Fruit fly (Drosophila melanogaster) whole organism, prepupa: ENCODE data around the gene sau.

Experiments used
- CG10631 ChIP-seq: fragments of 200-800 bp; sonication (Bioruptor generic); optimal IDR thresholded peaks from 2 replicates; lab custom pipeline; 2016; ENCODE audit warnings: missing biosample characterization, missing genetic modification characterization
- CG10669 ChIP-seq: fragments of 200-800 bp; sonication (Bioruptor generic); optimal IDR thresholded peaks from 3 replicates; lab custom pipeline; 2018; ENCODE audit warnings: missing biosample characterization, mild to moderate bottlenecking, missing genetic modification characterization, moderate library complexity
- CG11294 ChIP-seq: fragments of 200-800 bp; sonication (Bioruptor generic); IDR thresholded peaks from 2 replicates; pipeline ENCODE4 v1.3.6; 2022; ENCODE audit warnings: missing biosample characterization, missing genetic modification characterization
- CG11902 ChIP-seq: fragments of 200-800 bp; sonication (Bioruptor generic); optimal IDR thresholded peaks from 3 replicates; lab custom pipeline; 2016; ENCODE audit warnings: missing biosample characterization, missing genetic modification characterization
- CG15336 ChIP-seq: fragments of 200-800 bp; sonication (Bioruptor generic); IDR thresholded peaks from 2 replicates; pipeline ENCODE4 v1.3.6; 2022; ENCODE audit warnings: missing biosample characterization, missing genetic modification characterization
- CG16779 ChIP-seq: fragments of 200-800 bp; sonication (Bioruptor generic); optimal IDR thresholded peaks from 3 replicates; lab custom pipeline; 2017; ENCODE audit warnings: missing biosample characterization, mild to moderate bottlenecking, missing genetic modification characterization
- CG3032 ChIP-seq: fragments of 200-800 bp; optimal IDR thresholded peaks from 2 replicates; lab custom pipeline; 2019; ENCODE audit warnings: missing biosample characterization, mild to moderate bottlenecking, missing genetic modification characterization, moderate library complexity
- CG31627 ChIP-seq: fragments of 200-800 bp; sonication (Bioruptor generic); optimal IDR thresholded peaks from 3 replicates; lab custom pipeline; 2016; ENCODE audit warnings: missing biosample characterization, missing genetic modification characterization
- CG32006 ChIP-seq: fragments of 200-800 bp; sonication (Bioruptor generic); optimal IDR thresholded peaks from 3 replicates; lab custom pipeline; 2017; ENCODE audit warnings: missing biosample characterization, mild to moderate bottlenecking, missing genetic modification characterization
- CG34406 ChIP-seq: fragments of 200-800 bp; sonication (Bioruptor generic); optimal IDR thresholded peaks from 3 replicates; lab custom pipeline; 2016; ENCODE audit warnings: missing biosample characterization, missing genetic modification characterization
- CG3919 ChIP-seq: fragments of 200-800 bp; sonication (Bioruptor generic); optimal IDR thresholded peaks from 3 replicates; lab custom pipeline; 2016; ENCODE audit warnings: missing biosample characterization, missing genetic modification characterization
- CG4318 ChIP-seq: fragments of 200-800 bp; sonication (Bioruptor generic); optimal IDR thresholded peaks from 3 replicates; lab custom pipeline; 2017; ENCODE audit warnings: missing biosample characterization, mild to moderate bottlenecking, missing genetic modification characterization
- CG6163 ChIP-seq: fragments of 200-800 bp; sonication (Bioruptor generic); IDR thresholded peaks from 3 replicates; pipeline ENCODE4 v1.3.6; 2022; ENCODE audit warnings: missing biosample characterization, missing genetic modification characterization
- CG6276 ChIP-seq: fragments of 200-800 bp; sonication (Bioruptor generic); optimal IDR thresholded peaks from 2 replicates; lab custom pipeline; 2017; ENCODE audit warnings: missing biosample characterization, mild to moderate bottlenecking, missing genetic modification characterization
- CG6808 ChIP-seq: fragments of 200-800 bp; sonication (Bioruptor generic); optimal IDR thresholded peaks from 3 replicates; lab custom pipeline; 2017; ENCODE audit warnings: missing biosample characterization, missing genetic modification characterization, mild to moderate bottlenecking, moderate library complexity, missing genetic modification reagents
- CG6854 ChIP-seq: fragments of 200-800 bp; sonication (Bioruptor generic); optimal IDR thresholded peaks from 2 replicates; lab custom pipeline; 2017; ENCODE audit warnings: missing biosample characterization, mild to moderate bottlenecking, missing genetic modification characterization
- CG7368 ChIP-seq: fragments of 200-800 bp; sonication (Bioruptor generic); optimal IDR thresholded peaks from 3 replicates; lab custom pipeline; 2016; ENCODE audit warnings: missing biosample characterization, missing genetic modification characterization
- CG8119 ChIP-seq: fragments of 200-800 bp; sonication (Bioruptor generic); IDR thresholded peaks from 3 replicates; pipeline ENCODE4 v1.3.6; 2022; ENCODE audit warnings: missing biosample characterization, missing genetic modification characterization
- CG8319 ChIP-seq: fragments of 200-800 bp; sonication (Bioruptor generic); optimal IDR thresholded peaks from 3 replicates; lab custom pipeline; 2016; ENCODE audit warnings: missing biosample characterization, missing genetic modification characterization
- CG8632 ChIP-seq: fragments of 200-800 bp; sonication (Bioruptor generic); optimal IDR thresholded peaks from 3 replicates; lab custom pipeline; 2016; ENCODE audit warnings: missing biosample characterization, missing genetic modification characterization
- Ets96B ChIP-seq: fragments of 200-800 bp; optimal IDR thresholded peaks from 2 replicates; lab custom pipeline; 2019; ENCODE audit warnings: missing biosample characterization, mild to moderate bottlenecking, missing genetic modification characterization, moderate library complexity
- Hr38 ChIP-seq: sonication (Bioruptor generic); optimal IDR thresholded peaks from 2 replicates; lab custom pipeline; 2016; ENCODE audit warnings: missing biosample characterization, missing genetic modification characterization
- Hr4 ChIP-seq: fragments of 200-800 bp; sonication (Bioruptor generic); optimal IDR thresholded peaks from 3 replicates; lab custom pipeline; 2016; ENCODE audit warnings: missing biosample characterization, missing genetic modification characterization
- Lpt ChIP-seq: fragments of 200-800 bp; sonication (Bioruptor generic); optimal IDR thresholded peaks from 3 replicates; lab custom pipeline; 2016; ENCODE audit warnings: missing biosample characterization, missing genetic modification characterization
- Met ChIP-seq: fragments of 200-800 bp; sonication (Bioruptor generic); optimal IDR thresholded peaks from 3 replicates; lab custom pipeline; 2016; ENCODE audit warnings: missing biosample characterization, missing genetic modification characterization
- achi ChIP-seq: fragments of 200-800 bp; sonication (Bioruptor generic); optimal IDR thresholded peaks from 3 replicates; lab custom pipeline; 2016; ENCODE audit warnings: missing biosample characterization, missing genetic modification characterization
- eg ChIP-seq: fragments of 200-800 bp; sonication (Bioruptor generic); IDR thresholded peaks from 3 replicates; pipeline ENCODE4 v1.3.6; 2022; ENCODE audit warnings: missing biosample characterization, missing genetic modification characterization
- esn ChIP-seq: fragments of 200-800 bp; sonication (Bioruptor generic); optimal IDR thresholded peaks from 2 replicates; lab custom pipeline; 2016; ENCODE audit warnings: missing biosample characterization, mild to moderate bottlenecking, missing genetic modification characterization, moderate library complexity
- fd59A ChIP-seq: fragments of 200-800 bp; sonication (Bioruptor generic); optimal IDR thresholded peaks from 2 replicates; lab custom pipeline; 2017; ENCODE audit warnings: missing biosample characterization, mild to moderate bottlenecking, missing genetic modification characterization, missing genetic modification reagents
- fkh ChIP-seq: fragments of 200-800 bp; sonication (Bioruptor generic); optimal IDR thresholded peaks from 3 replicates; lab custom pipeline; 2017; ENCODE audit warnings: missing biosample characterization, mild to moderate bottlenecking, missing genetic modification characterization, moderate library complexity
- lz ChIP-seq: fragments of 200-800 bp; sonication (Bioruptor generic); optimal IDR thresholded peaks from 3 replicates; lab custom pipeline; 2016; ENCODE audit warnings: missing biosample characterization, missing genetic modification characterization
- salr ChIP-seq, 2 experiments: fragments of 200-800 bp; sonication (Bioruptor generic); optimal IDR thresholded peaks; 3 replicates each; lab custom pipeline; 2016 to 2018; ENCODE audit warnings: missing biosample characterization in 2 of 2, missing genetic modification characterization in 2 of 2, mild to moderate bottlenecking in 1 of 2
- spab ChIP-seq: fragments of 200-800 bp; sonication (Bioruptor generic); optimal IDR thresholded peaks from 2 replicates; lab custom pipeline; 2017; ENCODE audit warnings: missing biosample characterization, mild to moderate bottlenecking, missing genetic modification characterization, missing genetic modification reagents
- vri ChIP-seq: fragments of 200-800 bp; sonication (Bioruptor generic); optimal IDR thresholded peaks from 3 replicates; lab custom pipeline; 2016; ENCODE audit warnings: missing biosample characterization, mild to moderate bottlenecking, missing genetic modification characterization

Gene sau

DNA sequence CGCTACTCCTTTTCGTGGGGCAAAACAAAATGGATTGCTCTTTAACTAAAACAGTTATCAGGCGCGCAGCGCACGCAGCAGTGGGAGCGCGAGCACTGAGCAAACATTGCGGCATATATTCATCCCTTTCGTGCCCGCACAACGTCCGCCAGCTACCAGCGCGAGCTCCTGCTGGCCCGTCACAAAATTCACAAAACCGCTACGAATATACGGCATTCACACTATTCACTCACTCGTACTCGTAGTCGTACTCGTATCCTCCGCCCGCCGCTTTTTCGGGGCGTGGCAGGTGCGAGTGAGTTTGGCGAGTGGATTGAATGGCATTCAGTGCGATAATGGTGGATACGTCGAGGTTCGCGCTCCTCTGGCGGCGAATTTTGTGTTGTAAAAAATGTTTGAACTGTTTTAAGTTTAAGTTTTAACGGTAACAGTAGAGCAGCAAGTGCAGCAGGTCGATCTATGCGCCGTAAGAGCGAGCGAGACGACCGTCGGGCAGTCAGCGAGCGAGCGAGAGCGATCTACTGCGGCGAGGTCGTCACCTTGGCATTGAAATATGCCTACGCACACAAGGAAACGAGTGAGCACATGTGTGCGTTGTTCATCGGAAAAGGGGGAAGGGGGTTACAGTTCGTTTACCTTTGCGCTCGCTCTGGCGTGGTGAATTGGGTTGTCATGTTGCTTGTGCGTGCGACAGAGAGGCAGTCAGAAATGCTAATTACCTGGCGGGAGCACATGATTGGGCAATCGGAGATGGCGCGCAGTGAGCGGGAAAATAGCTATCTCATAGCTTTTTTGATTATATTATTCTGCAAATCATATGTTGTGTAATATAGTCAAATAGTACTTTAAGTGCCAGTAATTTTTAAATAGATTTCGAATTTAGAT lies 29.3 kb upstream of the sau start (continued):
- TF ChIP-seq vri (GFP tag; lab: Kevin White, UChicago): peak; percentile 96
- TF ChIP-seq lz (GFP tag; lab: Kevin White, UChicago): peak; percentile 61
- TF ChIP-seq CG8319 (GFP tag; lab: Kevin White, UChicago): peak; percentile 31
- TF ChIP-seq CG7368: no peak
- peak; percentile 44 for TF ChIP-seq Ets96B (tag; lab: Kevin White, UChicago)
- TF ChIP-seq CG4318 (GFP tag; lab: Kevin White, UChicago): peak; percentile 37
- no peak for TF ChIP-seq eg (GFP tag; lab: Robert Waterston, UW)
- no peak for TF ChIP-seq CG8119 (GFP tag; lab: Robert Waterston, UW)
- TF ChIP-seq CG6854 (GFP tag; lab: Kevin White, UChicago): peak; percentile 43
- TF ChIP-seq spab (GFP tag; lab: Kevin White, UChicago): no peak
- no peak for TF ChIP-seq Hr38 (GFP tag; lab: Kevin White, UChicago)
- TF ChIP-seq CG6276 (GFP tag; lab: Kevin White, UChicago): peak; percentile 21
- peak; percentile 41 for TF ChIP-seq Lpt (GFP tag; lab: Kevin White, UChicago)
- TF ChIP-seq Hr4: peak; percentile 46
- no peak for TF ChIP-seq CG11294 (GFP tag; lab: Robert Waterston, UW)
- peak; percentile 32 for TF ChIP-seq CG3919 (GFP tag; lab: Kevin White, UChicago)
- peak; percentile 65 for TF ChIP-seq CG31627
- no peak for TF ChIP-seq CG11902 (GFP tag; lab: Kevin White, UChicago)
- peak; percentile 74 for TF ChIP-seq Met (GFP tag; lab: Kevin White, UChicago)
- TF ChIP-seq, all 60 proteins: peak for 47

dm6 chr2L:2197475-2198118 lies 28.5 kb upstream of the sau start, which contains the start of gene COX7AL2:
COX7AL2 (minus strand) TSS chr2L:2197912.
- TF ChIP-seq CG32006 (GFP tag; lab: Kevin White, UChicago) (peak; percentile 3), CG6808 (GFP tag; lab: Kevin White, UChicago) (no peak), CG6163 (GFP tag; lab: Robert Waterston, UW) (no peak), CG8632 (GFP tag; lab: Kevin White, UChicago) (peak; percentile 33), salr (GFP tag; optimal IDR thresholded peaks at IDR 0.05; lab: Kevin White, UChicago) (peak in 1 of 2 experiments; percentile 36), CG6276 (GFP tag; lab: Kevin White, UChicago) (peak; percentile 48), fkh (GFP tag; lab: Kevin White, UChicago) (peak; percentile 61), CG10631 (peak; percentile 26), CG3032 (tag; lab: Kevin White, UChicago) (no peak), eg (GFP tag; lab: Robert Waterston, UW) (no peak), fd59A (GFP tag; lab: Kevin White, UChicago) (peak; percentile 10), CG16779 (no peak), achi (GFP tag; lab: Kevin White, UChicago) (peak; percentile 22), CG10669 (GFP tag; lab: Kevin White, UChicago) (no peak), CG31627 (no peak), CG15336 (no peak), CG34406 (GFP tag; lab: Kevin White, UChicago) (no peak)
- TF ChIP-seq, all 60 proteins: peak for 8

- TF ChIP-seq fkh (GFP tag; lab: Kevin White, UChicago): no peak
- TF ChIP-seq esn (GFP tag; lab: Kevin White, UChicago): peak; percentile 3
- TF ChIP-seq, all 60 proteins: peak for 1
These were observed 28.0 kb upstream of the sau start for dm6 chr2L:2198119-2198494.
